Fruit fly (Drosophila melanogaster) Kc167 (cell line): ENCODE measurements around the gene CG9586.

Experiments used
- Myc ChIP-seq: fragments of >200 bp; optimal IDR thresholded peaks from 2 replicates; lab custom pipeline; 2017; ENCODE audit warnings: missing external identifiers
- Sin3A ChIP-seq: fragments of >200 bp; optimal IDR thresholded peaks from 2 replicates; lab custom pipeline; 2018; ENCODE audit warnings: missing external identifiers
- h ChIP-seq: fragments of >200 bp; optimal IDR thresholded peaks from 3 replicates; lab custom pipeline; 2018; ENCODE audit warnings: missing external identifiers
- insv ChIP-seq: fragments of >200 bp; optimal IDR thresholded peaks from 3 replicates; lab custom pipeline; 2018; ENCODE audit warnings: missing external identifiers
- psq ChIP-seq: fragments of >200 bp; optimal IDR thresholded peaks from 2 replicates; lab custom pipeline; 2017; ENCODE audit warnings: missing external identifiers
- ttk ChIP-seq: sonication (Bioruptor generic); optimal IDR thresholded peaks from 2 replicates; lab custom pipeline; 2017; ENCODE audit warnings: missing external identifiers

DNA sequence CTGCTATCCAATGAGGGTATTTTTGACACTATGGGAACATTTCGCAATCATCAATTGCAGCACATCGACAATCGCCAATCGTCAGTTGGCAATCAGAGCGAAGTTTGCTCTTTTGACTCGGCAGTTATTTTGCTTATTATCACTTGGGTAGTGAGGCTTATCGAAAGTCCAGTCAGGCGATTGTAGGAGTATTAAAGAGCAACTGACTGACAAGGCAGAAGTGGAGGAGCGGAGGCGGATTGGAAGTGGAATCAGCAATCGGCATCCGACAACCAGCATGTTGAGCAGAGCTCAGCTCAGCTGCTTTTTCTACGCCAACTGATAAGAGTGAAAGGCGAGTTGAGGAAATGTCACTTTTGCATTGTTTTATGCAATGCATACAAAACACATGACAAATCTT is 43.9 kb downstream of the CG9586 start:
- no peak for TF ChIP-seq psq (lab: Kevin White, UChicago)
- TF ChIP-seq Sin3A = no peak
- TF ChIP-seq insv = no peak
- TF ChIP-seq h = no peak
- no peak for TF ChIP-seq Myc (lab: Kevin White, UChicago)
- no peak for TF ChIP-seq ttk (lab: Kevin White, UChicago)
